Fruit fly (Drosophila melanogaster) whole organism, embryonic: ENCODE measurements around the gene dikar.

ENCODE experiments used
- Adf1 ChIP-seq: fragments of 200-800 bp; sonication (Bioruptor generic); IDR thresholded peaks from 2 replicates; pipeline ENCODE4 v1.3.6; 2022; ENCODE audit warnings: missing biosample characterization, missing genetic modification characterization
- Atf3 ChIP-seq: fragments of 200-800 bp; sonication (Bioruptor generic); optimal IDR thresholded peaks from 3 replicates; lab custom pipeline; 2016; ENCODE audit warnings: missing biosample characterization, missing genetic modification characterization
- Atf6 ChIP-seq: fragments of 200-800 bp; sonication (Bioruptor generic); IDR thresholded peaks from 2 replicates; pipeline ENCODE4 v1.3.6; 2022; ENCODE audit warnings: missing biosample characterization, missing genetic modification characterization
- B-H2 ChIP-seq: fragments of 200-800 bp; sonication (Bioruptor generic); optimal IDR thresholded peaks from 2 replicates; lab custom pipeline; 2018; ENCODE audit warnings: missing biosample characterization, mild to moderate bottlenecking, missing genetic modification characterization
- CG10543 ChIP-seq: fragments of 200-800 bp; sonication (Bioruptor generic); optimal IDR thresholded peaks from 3 replicates; lab custom pipeline; 2017; ENCODE audit warnings: missing biosample characterization, mild to moderate bottlenecking, missing genetic modification characterization, moderate library complexity
- CG12391 ChIP-seq: fragments of 200-800 bp; sonication (Bioruptor generic); optimal IDR thresholded peaks from 3 replicates; lab custom pipeline; 2018; ENCODE audit warnings: missing biosample characterization, mild to moderate bottlenecking, missing genetic modification characterization, moderate library complexity
- CG13287 ChIP-seq: fragments of 200-800 bp; sonication (Bioruptor generic); IDR thresholded peaks from 2 replicates; pipeline ENCODE4 v1.3.6; 2022; ENCODE audit warnings: missing biosample characterization, missing genetic modification characterization; ENCODE audit not compliant: partially characterized antibody
- CG15601 ChIP-seq: fragments of 200-800 bp; sonication (Bioruptor generic); optimal IDR thresholded peaks from 3 replicates; lab custom pipeline; 2019; ENCODE audit warnings: missing biosample characterization, mild to moderate bottlenecking, missing genetic modification characterization, moderate library complexity
- CG1603 ChIP-seq: fragments of 200-800 bp; sonication (Bioruptor generic); optimal IDR thresholded peaks from 2 replicates; lab custom pipeline; 2019; ENCODE audit warnings: missing biosample characterization, mild to moderate bottlenecking, missing genetic modification characterization, moderate library complexity
- CG18262 ChIP-seq: fragments of 200-800 bp; optimal IDR thresholded peaks from 3 replicates; lab custom pipeline; 2019; ENCODE audit warnings: missing biosample characterization, mild to moderate bottlenecking, missing genetic modification characterization, moderate library complexity
- CG2120 ChIP-seq: fragments of 200-800 bp; sonication (Bioruptor generic); optimal IDR thresholded peaks from 3 replicates; lab custom pipeline; 2016; ENCODE audit warnings: missing biosample characterization, missing genetic modification characterization
- CG2199 ChIP-seq: fragments of 200-800 bp; sonication (Bioruptor generic); IDR thresholded peaks from 3 replicates; pipeline ENCODE4 v1.3.6; 2022; ENCODE audit warnings: missing biosample characterization, missing genetic modification characterization
- CG30020 ChIP-seq: fragments of 200-800 bp; optimal IDR thresholded peaks from 2 replicates; lab custom pipeline; 2019; ENCODE audit warnings: missing biosample characterization, mild to moderate bottlenecking, missing genetic modification characterization, moderate library complexity
- CG32767 ChIP-seq: fragments of 200-800 bp; sonication (Bioruptor generic); IDR thresholded peaks from 2 replicates; pipeline ENCODE4 v1.3.6; 2022; ENCODE audit warnings: missing biosample characterization, missing genetic modification characterization
- CG3838 ChIP-seq: fragments of 200-800 bp; sonication (Bioruptor generic); optimal IDR thresholded peaks from 3 replicates; lab custom pipeline; 2016; ENCODE audit warnings: missing biosample characterization, missing genetic modification characterization
- CG4707 ChIP-seq: fragments of 200-800 bp; sonication (Bioruptor generic); optimal IDR thresholded peaks from 2 replicates; lab custom pipeline; 2018; ENCODE audit warnings: missing biosample characterization, mild to moderate bottlenecking, missing genetic modification characterization, moderate library complexity
- CG6654 ChIP-seq: fragments of 200-800 bp; sonication (Bioruptor generic); optimal IDR thresholded peaks from 2 replicates; lab custom pipeline; 2017; ENCODE audit warnings: missing biosample characterization, mild to moderate bottlenecking, missing genetic modification characterization
- CG8924 ChIP-seq: fragments of 200-800 bp; optimal IDR thresholded peaks from 3 replicates; lab custom pipeline; 2019; ENCODE audit warnings: missing biosample characterization, mild to moderate bottlenecking, missing genetic modification characterization, moderate library complexity
- CHES-1-like ChIP-seq: fragments of 200-800 bp; sonication (Bioruptor generic); optimal IDR thresholded peaks from 2 replicates; lab custom pipeline; 2016; ENCODE audit warnings: missing biosample characterization, missing genetic modification characterization
- CkIIα-i1 ChIP-seq: fragments of 200-800 bp; sonication (Bioruptor generic); IDR thresholded peaks from 2 replicates; pipeline ENCODE4 v1.3.6; 2022; ENCODE audit warnings: missing biosample characterization, missing genetic modification characterization
- Fer1 ChIP-seq: fragments of 200-800 bp; sonication (Bioruptor generic); optimal IDR thresholded peaks from 2 replicates; lab custom pipeline; 2017; ENCODE audit warnings: missing biosample characterization, mild to moderate bottlenecking, missing genetic modification characterization
- Nf-YA ChIP-seq: fragments of 200-800 bp; sonication (Bioruptor generic); IDR thresholded peaks from 2 replicates; pipeline ENCODE4 v1.3.6; 2022; ENCODE audit warnings: missing biosample characterization, missing genetic modification characterization
- Nf-YB ChIP-seq: fragments of 200-800 bp; sonication (Bioruptor generic); optimal IDR thresholded peaks from 3 replicates; lab custom pipeline; 2019; ENCODE audit warnings: missing biosample characterization, mild to moderate bottlenecking, missing genetic modification characterization, moderate library complexity
- Rx ChIP-seq: fragments of 200-800 bp; sonication (Bioruptor generic); IDR thresholded peaks from 2 replicates; pipeline ENCODE4 v1.3.6; 2022; ENCODE audit warnings: missing biosample characterization, missing genetic modification characterization
- Sin3A ChIP-seq: fragments of >200 bp; optimal IDR thresholded peaks from 2 replicates; lab custom pipeline; 2018
- Stat92E ChIP-seq, 3 experiments: fragments of >200 bp in 2 of 3; fragments of 200-800 bp in 1 of 3; sonication (Bioruptor generic) in 1 of 3; optimal IDR thresholded peaks; 2 replicates each; lab custom pipeline; 2017 to 2019; ENCODE audit warnings: missing biosample characterization in 3 of 3, missing genetic modification characterization in 3 of 3, mild to moderate bottlenecking in 1 of 3, moderate library complexity in 1 of 3
- Trl ChIP-seq, 3 experiments: fragments of >200 bp in 2 of 3; fragments of 200-800 bp in 1 of 3; sonication (Bioruptor generic) in 1 of 3; optimal IDR thresholded peaks; 2 replicates in 1 of 3; 3 replicates in 2 of 3; lab custom pipeline; 2016 to 2017; ENCODE audit warnings: missing biosample characterization in 1 of 3, missing genetic modification characterization in 1 of 3
- ab ChIP-seq: fragments of 200-800 bp; sonication (Bioruptor generic); optimal IDR thresholded peaks from 2 replicates; lab custom pipeline; 2016; ENCODE audit warnings: missing biosample characterization, missing genetic modification characterization
- amos ChIP-seq: fragments of 200-800 bp; sonication (Bioruptor generic); IDR thresholded peaks from 2 replicates; pipeline ENCODE4 v1.3.6; 2022; ENCODE audit warnings: missing biosample characterization, missing genetic modification characterization; ENCODE audit not compliant: partially characterized antibody
- bbx ChIP-seq: fragments of 200-800 bp; sonication (Bioruptor generic); IDR thresholded peaks from 2 replicates; pipeline ENCODE4 v1.3.6; 2022; ENCODE audit warnings: missing biosample characterization, missing genetic modification characterization; ENCODE audit not compliant: partially characterized antibody
- cad ChIP-seq: fragments of >200 bp; optimal IDR thresholded peaks from 2 replicates; lab custom pipeline; 2017; ENCODE audit warnings: missing biosample characterization, missing genetic modification characterization
- cato ChIP-seq: fragments of 200-800 bp; sonication (Bioruptor generic); optimal IDR thresholded peaks from 2 replicates; lab custom pipeline; 2016; ENCODE audit warnings: missing biosample characterization, missing genetic modification characterization, borderline replicate concordance
- chif ChIP-seq, 2 experiments: fragments of 200-800 bp; sonication (Bioruptor generic); optimal IDR thresholded peaks; 3 replicates each; lab custom pipeline; 2016; ENCODE audit warnings: missing biosample characterization in 2 of 2, missing genetic modification characterization in 2 of 2
- ewg ChIP-seq: fragments of 200-800 bp; sonication (Bioruptor generic); optimal IDR thresholded peaks from 3 replicates; lab custom pipeline; 2017; ENCODE audit warnings: mild to moderate bottlenecking, missing biosample characterization, missing genetic modification reagents, missing genetic modification characterization
- fd3F ChIP-seq: fragments of 200-800 bp; sonication (Bioruptor generic); optimal IDR thresholded peaks from 2 replicates; lab custom pipeline; 2018; ENCODE audit warnings: missing biosample characterization, mild to moderate bottlenecking, missing genetic modification characterization, moderate library complexity
- grn ChIP-seq: fragments of 200-800 bp; sonication (Bioruptor generic); optimal IDR thresholded peaks from 3 replicates; lab custom pipeline; 2017; ENCODE audit warnings: missing biosample characterization, missing genetic modification characterization
- gro ChIP-seq: fragments of 200-800 bp; sonication (Bioruptor generic); optimal IDR thresholded peaks from 2 replicates; lab custom pipeline; 2016; ENCODE audit warnings: missing biosample characterization, missing genetic modification characterization
- her ChIP-seq: fragments of 200-800 bp; sonication (Bioruptor generic); optimal IDR thresholded peaks from 2 replicates; lab custom pipeline; 2016; ENCODE audit warnings: missing biosample characterization, missing genetic modification characterization
- insv ChIP-seq, 2 experiments: fragments of 200-800 bp; sonication (Bioruptor generic); optimal IDR thresholded peaks; 3 replicates each; lab custom pipeline; 2016 to 2018; ENCODE audit warnings: missing biosample characterization in 2 of 2, missing genetic modification characterization in 2 of 2
- lbe ChIP-seq: fragments of 200-800 bp; sonication (Bioruptor generic); optimal IDR thresholded peaks from 2 replicates; lab custom pipeline; 2016; ENCODE audit warnings: missing biosample characterization, mild to moderate bottlenecking, missing genetic modification characterization
- lilli ChIP-seq: fragments of 200-800 bp; sonication (Bioruptor generic); optimal IDR thresholded peaks from 3 replicates; lab custom pipeline; 2016; ENCODE audit warnings: missing biosample characterization, missing genetic modification characterization
- pho ChIP-seq: fragments of 200-800 bp; sonication (Bioruptor generic); optimal IDR thresholded peaks from 2 replicates; lab custom pipeline; 2016; ENCODE audit warnings: missing biosample characterization, missing genetic modification characterization
- salm ChIP-seq: fragments of 200-800 bp; sonication (Bioruptor generic); optimal IDR thresholded peaks from 2 replicates; lab custom pipeline; 2018; ENCODE audit warnings: missing biosample characterization, mild to moderate bottlenecking, missing genetic modification characterization
- sens ChIP-seq: fragments of 200-800 bp; sonication (Bioruptor generic); peaks from one replicate; lab custom pipeline; 2016; ENCODE audit warnings: missing biosample characterization, missing genetic modification characterization
- sisA ChIP-seq: fragments of 200-800 bp; sonication (Bioruptor generic); IDR thresholded peaks from 2 replicates; pipeline ENCODE4 v1.3.6; 2022; ENCODE audit warnings: missing biosample characterization, missing genetic modification characterization
- so ChIP-seq: fragments of 200-800 bp; sonication (Bioruptor generic); IDR thresholded peaks from 3 replicates; pipeline ENCODE4 v1.3.6; 2022; ENCODE audit warnings: missing biosample characterization, missing genetic modification characterization
- twi ChIP-seq: fragments of 200-800 bp; optimal IDR thresholded peaks from 2 replicates; lab custom pipeline; 2019; ENCODE audit warnings: missing biosample characterization, mild to moderate bottlenecking, missing genetic modification characterization, moderate library complexity
- wek ChIP-seq: fragments of 200-800 bp; sonication (Bioruptor generic); optimal IDR thresholded peaks from 3 replicates; lab custom pipeline; 2018; ENCODE audit warnings: missing biosample characterization, mild to moderate bottlenecking, missing genetic modification characterization, moderate library complexity
- zen2 ChIP-seq: fragments of 200-800 bp; sonication (Bioruptor generic); IDR thresholded peaks from 3 replicates; pipeline ENCODE4 v1.3.6; 2022; ENCODE audit warnings: missing biosample characterization, missing genetic modification characterization; ENCODE audit not compliant: partially characterized antibody

dikar gene

dm6 chr3L:6789788-6790325 lies 46.9 kb upstream of the dikar start, which contains the start of gene vvl (continued):
- no peak for TF ChIP-seq pho (GFP tag; lab: Kevin White, UChicago)
- TF ChIP-seq CG32767 (GFP tag; lab: Robert Waterston, UW) = 0 out of 2 replicates have a peak, but pooled peaks have one; percentile 28
- TF ChIP-seq Atf6 (GFP tag; lab: Robert Waterston, UW) = peak; percentile 39; the same call in 1 of the 2 replicates
- peak; percentile 74 for TF ChIP-seq Adf1
- no peak for TF ChIP-seq Rx (GFP tag; lab: Robert Waterston, UW)
- peak; percentile 26; the same call in 2 of the 3 replicates for TF ChIP-seq so (GFP tag; lab: Robert Waterston, UW)
- TF ChIP-seq bbx (GFP tag; lab: Robert Waterston, UW) = peak; percentile 46
- no peak for TF ChIP-seq lbe (GFP tag; lab: Kevin White, UChicago)
- peak; percentile 88 for TF ChIP-seq ewg (GFP tag; lab: Kevin White, UChicago)
- no peak for TF ChIP-seq fd3F
- no peak for TF ChIP-seq CG30020 (tag; lab: Kevin White, UChicago)
- peak; percentile 59; the same call in 1 of the 3 replicates for TF ChIP-seq CG2199 (GFP tag; lab: Robert Waterston, UW)
- TF ChIP-seq ab (GFP tag; lab: Kevin White, UChicago) = no peak
- TF ChIP-seq CG13287 = peak; percentile 45; the same call in 1 of the 2 replicates
- peak; percentile 11 for TF ChIP-seq wek
- TF ChIP-seq amos (GFP tag; lab: Robert Waterston, UW) = peak; percentile 31; the same call in 1 of the 2 replicates
- TF ChIP-seq zen2 (GFP tag; lab: Robert Waterston, UW) = 0 out of 3 replicates have a peak, but pooled peaks have one; percentile 62
- peak; percentile 82 for TF ChIP-seq sens (GFP tag; lab: Kevin White, UChicago)
- TF ChIP-seq gro (GFP tag; lab: Kevin White, UChicago) = peak; percentile 5
- peak; percentile 99 for TF ChIP-seq Nf-YB (GFP tag; lab: Kevin White, UChicago)
- TF ChIP-seq CG10543 (GFP tag; lab: Kevin White, UChicago) = peak; percentile 27
- TF ChIP-seq lilli (GFP tag; lab: Kevin White, UChicago) = no peak
- TF ChIP-seq twi (tag; lab: Kevin White, UChicago) = peak; percentile 55
- TF ChIP-seq cato = no peak
- TF ChIP-seq grn (GFP tag; lab: Kevin White, UChicago) = peak; percentile 86
- peak in 1 of 3 experiments; percentile 63 for TF ChIP-seq Stat92E (GFP tag; optimal IDR thresholded peaks at IDR 0.05; lab: Kevin White, UChicago)
- TF ChIP-seq CG2120 = no peak
- TF ChIP-seq CG1603 (tag; lab: Kevin White, UChicago) = no peak
- peak; percentile 30 to 61 for TF ChIP-seq Trl (optimal IDR thresholded peaks at IDR 0.05; lab: Kevin White, UChicago)
- no peak for TF ChIP-seq Trl (GFP tag; optimal IDR thresholded peaks at IDR 0.05; lab: Kevin White, UChicago)
- TF ChIP-seq CG4707 (GFP tag; lab: Kevin White, UChicago) = no peak
- peak; percentile 24 for TF ChIP-seq her
- no peak for TF ChIP-seq Atf3 (GFP tag; lab: Kevin White, UChicago)
- peak; percentile 16 for TF ChIP-seq CG15601
- TF ChIP-seq B-H2 = no peak
- peak; percentile 9 for TF ChIP-seq cad
- peak in 1 of 2 experiments; percentile 1 for TF ChIP-seq insv (GFP tag; optimal IDR thresholded peaks at IDR 0.05; lab: Kevin White, UChicago)
- peak; percentile 28 for TF ChIP-seq CG8924 (tag; lab: Kevin White, UChicago)
- TF ChIP-seq CG18262 (tag; lab: Kevin White, UChicago) = no peak
- no peak for TF ChIP-seq CG12391 (tag; lab: Kevin White, UChicago)
- peak in 1 of 2 experiments; percentile 7 for TF ChIP-seq chif (GFP tag; optimal IDR thresholded peaks at IDR 0.05; lab: Kevin White, UChicago)
- TF ChIP-seq CG6654 (GFP tag; lab: Kevin White, UChicago) = no peak
- TF ChIP-seq CG3838 (GFP tag; lab: Kevin White, UChicago) = no peak
- no peak for TF ChIP-seq sisA
- TF ChIP-seq CkIIα-i1 (GFP tag; lab: Robert Waterston, UW) = no peak
- TF ChIP-seq Sin3A (lab: Kevin White, UChicago) = no peak
- TF ChIP-seq Fer1 (GFP tag; lab: Kevin White, UChicago) = no peak
- no peak for TF ChIP-seq CHES-1-like (GFP tag; lab: Kevin White, UChicago)
- TF ChIP-seq Nf-YA = peak; percentile 93
- TF ChIP-seq salm = no peak
